Fruit fly (Drosophila melanogaster) whole organism, embryonic: Measurements from ENCODE around the gene E2f2.

Experiments used
- Abd-B ChIP-seq: fragments of 200-800 bp; sonication (Bioruptor generic); optimal IDR thresholded peaks from 2 replicates; lab custom pipeline; 2018; ENCODE audit warnings: missing biosample characterization, mild to moderate bottlenecking, missing genetic modification characterization, moderate library complexity
- Atf6 ChIP-seq: fragments of 200-800 bp; sonication (Bioruptor generic); IDR thresholded peaks from 2 replicates; pipeline ENCODE4 v1.3.6; 2022; ENCODE audit warnings: missing biosample characterization, missing genetic modification characterization
- CG10209 ChIP-seq: fragments of 200-800 bp; sonication (Bioruptor generic); optimal IDR thresholded peaks from 3 replicates; lab custom pipeline; 2017; ENCODE audit warnings: missing biosample characterization, mild to moderate bottlenecking, missing genetic modification characterization, missing genetic modification reagents
- CG12744 ChIP-seq: fragments of 200-800 bp; sonication (Bioruptor generic); optimal IDR thresholded peaks from 2 replicates; lab custom pipeline; 2016; ENCODE audit warnings: missing biosample characterization, missing genetic modification characterization
- CG1529 ChIP-seq: fragments of 200-800 bp; sonication (Bioruptor generic); optimal IDR thresholded peaks from 3 replicates; lab custom pipeline; 2018; ENCODE audit warnings: missing biosample characterization, missing genetic modification characterization
- CG16815 ChIP-seq: fragments of 200-800 bp; sonication (Bioruptor generic); optimal IDR thresholded peaks from 3 replicates; lab custom pipeline; 2017; ENCODE audit warnings: missing biosample characterization, mild to moderate bottlenecking, missing genetic modification characterization
- CG17328 ChIP-seq: fragments of 200-800 bp; sonication (Bioruptor generic); IDR thresholded peaks from 2 replicates; pipeline ENCODE4 v1.3.6; 2022; ENCODE audit warnings: missing biosample characterization, missing genetic modification characterization
- CG17359 ChIP-seq: fragments of 200-800 bp; sonication (Bioruptor generic); optimal IDR thresholded peaks from 3 replicates; lab custom pipeline; 2018; ENCODE audit warnings: missing biosample characterization, mild to moderate bottlenecking, missing genetic modification characterization, moderate library complexity
- CG30431 ChIP-seq: fragments of 200-800 bp; sonication (Bioruptor generic); optimal IDR thresholded peaks from 2 replicates; lab custom pipeline; 2017; ENCODE audit warnings: missing biosample characterization, missing genetic modification characterization
- CG3065 ChIP-seq: fragments of 200-800 bp; sonication (Bioruptor generic); optimal IDR thresholded peaks from 2 replicates; lab custom pipeline; 2016; ENCODE audit warnings: missing biosample characterization, missing genetic modification characterization
- CG32767 ChIP-seq: fragments of 200-800 bp; sonication (Bioruptor generic); IDR thresholded peaks from 2 replicates; pipeline ENCODE4 v1.3.6; 2022; ENCODE audit warnings: missing biosample characterization, missing genetic modification characterization
- CG4328 ChIP-seq: fragments of 200-800 bp; sonication (Bioruptor generic); optimal IDR thresholded peaks from 3 replicates; lab custom pipeline; 2017; ENCODE audit warnings: missing biosample characterization, missing genetic modification reagents, missing genetic modification characterization
- CG6254 ChIP-seq: fragments of 200-800 bp; sonication (Bioruptor generic); optimal IDR thresholded peaks from 3 replicates; lab custom pipeline; 2017; ENCODE audit warnings: mild to moderate bottlenecking, missing biosample characterization, missing genetic modification reagents, missing genetic modification characterization
- CG8478 ChIP-seq: fragments of >200 bp; optimal IDR thresholded peaks from 2 replicates; lab custom pipeline; 2018
- Doc3 ChIP-seq: fragments of 200-800 bp; sonication (Bioruptor generic); IDR thresholded peaks from 3 replicates; pipeline ENCODE4 v1.3.6; 2022; ENCODE audit warnings: missing biosample characterization, missing genetic modification characterization; ENCODE audit not compliant: partially characterized antibody
- Dref ChIP-seq: fragments of 200-800 bp; sonication (Bioruptor generic); IDR thresholded peaks from 2 replicates; pipeline ENCODE4 v1.3.6; 2022; ENCODE audit warnings: missing biosample characterization, missing genetic modification characterization
- Drgx ChIP-seq: fragments of 200-800 bp; sonication (Bioruptor generic); IDR thresholded peaks from 2 replicates; pipeline ENCODE4 v1.3.6; 2022; ENCODE audit warnings: missing biosample characterization, missing genetic modification characterization
- Eip74EF ChIP-seq, 2 experiments: fragments of 200-800 bp in 1 of 2; fragments of >200 bp in 1 of 2; sonication (Bioruptor generic) in 1 of 2; optimal IDR thresholded peaks; 2 replicates each; lab custom pipeline; 2017 to 2019; ENCODE audit warnings: missing biosample characterization in 2 of 2, missing genetic modification characterization in 2 of 2, mild to moderate bottlenecking in 1 of 2, moderate library complexity in 1 of 2
- Ets97D ChIP-seq: fragments of 200-800 bp; sonication (Bioruptor generic); optimal IDR thresholded peaks from 3 replicates; lab custom pipeline; 2016; ENCODE audit warnings: missing biosample characterization, missing genetic modification characterization
- GATAe ChIP-seq: fragments of 200-800 bp; sonication (Bioruptor generic); conservative IDR thresholded peaks from 2 replicates; pipeline ENCODE4 v1.3.6; 2022; ENCODE audit warnings: missing biosample characterization, missing genetic modification characterization
- Gug ChIP-seq: fragments of 200-800 bp; sonication (Bioruptor generic); IDR thresholded peaks from 4 replicates; pipeline ENCODE4 v1.3.6; 2022; ENCODE audit warnings: missing biosample characterization, missing genetic modification characterization
- HLH54F ChIP-seq: fragments of 200-800 bp; sonication (Bioruptor generic); optimal IDR thresholded peaks from 3 replicates; lab custom pipeline; 2016; ENCODE audit warnings: missing biosample characterization, missing genetic modification characterization
- Hey ChIP-seq: fragments of 200-800 bp; sonication (Bioruptor generic); optimal IDR thresholded peaks from 3 replicates; lab custom pipeline; 2018; ENCODE audit warnings: missing biosample characterization, mild to moderate bottlenecking, missing genetic modification characterization
- HmgD ChIP-seq: fragments of 200-800 bp; sonication (Bioruptor generic); optimal IDR thresholded peaks from 3 replicates; lab custom pipeline; 2016; ENCODE audit warnings: missing biosample characterization, missing genetic modification characterization
- Hmr ChIP-seq: fragments of 200-800 bp; sonication (Bioruptor generic); optimal IDR thresholded peaks from 3 replicates; lab custom pipeline; 2017; ENCODE audit warnings: mild to moderate bottlenecking, missing biosample characterization, missing genetic modification reagents, missing genetic modification characterization
- Hr39 ChIP-seq: fragments of >200 bp; optimal IDR thresholded peaks from 2 replicates; lab custom pipeline; 2017
- Hr51 ChIP-seq, 2 experiments: fragments of 200-800 bp; sonication (Bioruptor generic); optimal IDR thresholded peaks; 2 replicates in 1 of 2; 3 replicates in 1 of 2; lab custom pipeline; 2016 to 2018; ENCODE audit warnings: missing biosample characterization in 2 of 2, missing genetic modification characterization in 2 of 2, mild to moderate bottlenecking in 1 of 2, moderate library complexity in 1 of 2
- Med ChIP-seq: fragments of 200-800 bp; sonication (Bioruptor generic); peaks from one replicate; lab custom pipeline; 2016; ENCODE audit warnings: missing biosample characterization, missing genetic modification characterization, mild to moderate bottlenecking, inconsistent platforms, moderate library complexity
- Mes4 ChIP-seq: fragments of 200-800 bp; sonication (Bioruptor generic); optimal IDR thresholded peaks from 2 replicates; lab custom pipeline; 2016; ENCODE audit warnings: missing biosample characterization, missing genetic modification characterization
- Myb ChIP-seq: fragments of 200-800 bp; sonication (Bioruptor generic); optimal IDR thresholded peaks from 2 replicates; lab custom pipeline; 2016; ENCODE audit warnings: missing biosample characterization, missing genetic modification characterization
- Rfx ChIP-seq: fragments of 200-800 bp; sonication (Bioruptor generic); IDR thresholded peaks from 2 replicates; pipeline ENCODE4 v1.3.6; 2022; ENCODE audit warnings: missing biosample characterization, missing genetic modification characterization
- amos ChIP-seq: fragments of 200-800 bp; sonication (Bioruptor generic); IDR thresholded peaks from 2 replicates; pipeline ENCODE4 v1.3.6; 2022; ENCODE audit warnings: missing biosample characterization, missing genetic modification characterization; ENCODE audit not compliant: partially characterized antibody
- aop ChIP-seq: fragments of 200-800 bp; sonication (Bioruptor generic); IDR thresholded peaks from 2 replicates; pipeline ENCODE4 v1.3.6; 2022; ENCODE audit warnings: missing biosample characterization, missing genetic modification characterization
- danr ChIP-seq: fragments of 200-800 bp; sonication (Bioruptor generic); IDR thresholded peaks from 2 replicates; pipeline ENCODE4 v1.3.6; 2022; ENCODE audit warnings: missing biosample characterization, missing genetic modification characterization
- dimm ChIP-seq: fragments of 200-800 bp; sonication (Bioruptor generic); IDR thresholded peaks from 2 replicates; pipeline ENCODE4 v1.3.6; 2022; ENCODE audit warnings: missing biosample characterization, missing genetic modification characterization
- dpn ChIP-seq, 2 experiments: fragments of 200-800 bp; sonication (Bioruptor generic); optimal IDR thresholded peaks; 3 replicates each; lab custom pipeline; 2016; ENCODE audit warnings: missing biosample characterization in 2 of 2, missing genetic modification characterization in 2 of 2
- esg ChIP-seq: fragments of 200-800 bp; sonication (Bioruptor generic); conservative IDR thresholded peaks from 2 replicates; pipeline ENCODE4 v1.3.6; 2022; ENCODE audit warnings: missing biosample characterization, missing genetic modification characterization
- fru ChIP-seq: fragments of >200 bp; optimal IDR thresholded peaks from 2 replicates; lab custom pipeline; 2017
- gfzf ChIP-seq: fragments of 200-800 bp; sonication (Bioruptor generic); optimal IDR thresholded peaks from 2 replicates; lab custom pipeline; 2016; ENCODE audit warnings: missing biosample characterization, mild to moderate bottlenecking, missing genetic modification characterization, moderate library complexity
- gro ChIP-seq: fragments of 200-800 bp; sonication (Bioruptor generic); optimal IDR thresholded peaks from 2 replicates; lab custom pipeline; 2016; ENCODE audit warnings: missing biosample characterization, missing genetic modification characterization
- lilli ChIP-seq: fragments of 200-800 bp; sonication (Bioruptor generic); optimal IDR thresholded peaks from 3 replicates; lab custom pipeline; 2016; ENCODE audit warnings: missing biosample characterization, missing genetic modification characterization
- lov ChIP-seq, 2 experiments: fragments of 200-800 bp in 1 of 2; fragments of >200 bp in 1 of 2; sonication (Bioruptor generic) in 1 of 2; IDR thresholded peaks in 1 of 2; optimal IDR thresholded peaks in 1 of 2; 2 replicates in 1 of 2; 3 replicates in 1 of 2; pipeline versions ENCODE4 v1.3.6 to Lab custom; 2017 to 2022; ENCODE audit warnings: missing biosample characterization in 1 of 2, missing genetic modification characterization in 1 of 2
- maf-S ChIP-seq: fragments of 200-800 bp; sonication (Bioruptor generic); optimal IDR thresholded peaks from 2 replicates; lab custom pipeline; 2016; ENCODE audit warnings: missing biosample characterization, missing genetic modification characterization
- mirr ChIP-seq: fragments of 200-800 bp; sonication (Bioruptor generic); optimal IDR thresholded peaks from 3 replicates; lab custom pipeline; 2018; ENCODE audit warnings: missing biosample characterization, mild to moderate bottlenecking, missing genetic modification characterization
- pho ChIP-seq: fragments of 200-800 bp; sonication (Bioruptor generic); optimal IDR thresholded peaks from 2 replicates; lab custom pipeline; 2016; ENCODE audit warnings: missing biosample characterization, missing genetic modification characterization
- pum ChIP-seq: fragments of 200-800 bp; sonication (Bioruptor generic); optimal IDR thresholded peaks from 2 replicates; lab custom pipeline; 2016; ENCODE audit warnings: missing biosample characterization, missing genetic modification characterization
- repo ChIP-seq: fragments of 200-800 bp; sonication (Bioruptor generic); optimal IDR thresholded peaks from 2 replicates; lab custom pipeline; 2016; ENCODE audit warnings: missing biosample characterization, missing genetic modification characterization
- trem ChIP-seq: fragments of 200-800 bp; optimal IDR thresholded peaks from 3 replicates; lab custom pipeline; 2019; ENCODE audit warnings: missing biosample characterization, mild to moderate bottlenecking, missing genetic modification characterization, moderate library complexity
- twi ChIP-seq: fragments of 200-800 bp; optimal IDR thresholded peaks from 2 replicates; lab custom pipeline; 2019; ENCODE audit warnings: missing biosample characterization, mild to moderate bottlenecking, missing genetic modification characterization, moderate library complexity
- vfl ChIP-seq: fragments of 200-800 bp; sonication (Bioruptor generic); optimal IDR thresholded peaks from 2 replicates; lab custom pipeline; 2016; ENCODE audit warnings: missing biosample characterization, missing genetic modification characterization
- wek ChIP-seq: fragments of 200-800 bp; sonication (Bioruptor generic); optimal IDR thresholded peaks from 3 replicates; lab custom pipeline; 2018; ENCODE audit warnings: missing biosample characterization, mild to moderate bottlenecking, missing genetic modification characterization, moderate library complexity

Gene E2f2

dm6 chr2L:21163311-21163842 is 6.8 kb upstream of the E2f2 start, which contains the start of gene Noc2 (continued):
- TF ChIP-seq twi (tag; lab: Kevin White, UChicago) (peak; percentile 2), dpn (GFP tag; optimal IDR thresholded peaks at IDR 0.05; lab: Kevin White, UChicago) (peak; percentile 34 to 42), wek (GFP tag; lab: Kevin White, UChicago) (no peak), Eip74EF (GFP tag; optimal IDR thresholded peaks at IDR 0.05; lab: Kevin White, UChicago) (no peak), Doc3 (GFP tag; lab: Robert Waterston, UW) (no peak), vfl (GFP tag; lab: Kevin White, UChicago) (no peak), Med (peak; percentile 84), CG17328 (GFP tag; lab: Robert Waterston, UW) (0 out of 2 replicates have a peak, but pooled peaks have one; percentile 24), CG17359 (tag; lab: Kevin White, UChicago) (peak; percentile 7), trem (peak; percentile 92), HLH54F (GFP tag; lab: Kevin White, UChicago) (peak; percentile 29), gro (GFP tag; lab: Kevin White, UChicago) (no peak), lov (optimal IDR thresholded peaks at IDR 0.05; lab: Kevin White, UChicago) (no peak), lov (GFP tag; IDR thresholded peaks at IDR 0.05; lab: Robert Waterston, UW) (no peak), Hr39 (lab: Kevin White, UChicago) (no peak), CG10209 (GFP tag; lab: Kevin White, UChicago) (peak; percentile 27), repo (GFP tag; lab: Kevin White, UChicago) (no peak), Rfx (GFP tag; lab: Robert Waterston, UW) (peak; percentile 68; the same call in 1 of the 2 replicates), CG3065 (GFP tag; lab: Kevin White, UChicago) (peak; percentile 2), CG6254 (GFP tag; lab: Kevin White, UChicago) (no peak), pho (GFP tag; lab: Kevin White, UChicago) (peak; percentile 31), CG32767 (GFP tag; lab: Robert Waterston, UW) (peak; percentile 9; the same call in 1 of the 2 replicates), HmgD (GFP tag; lab: Kevin White, UChicago) (peak; percentile 1), CG8478 (lab: Kevin White, UChicago) (no peak), Ets97D (GFP tag; lab: Kevin White, UChicago) (peak; percentile 30), danr (GFP tag; lab: Robert Waterston, UW) (no peak), pum (GFP tag; lab: Kevin White, UChicago) (peak; percentile 51), Dref (GFP tag; lab: Robert Waterston, UW) (peak; percentile 50), GATAe (GFP tag; lab: Robert Waterston, UW) (no peak), CG30431 (GFP tag; lab: Kevin White, UChicago) (no peak), Mes4 (GFP tag; lab: Kevin White, UChicago) (no peak), dimm (GFP tag; lab: Robert Waterston, UW) (no peak), Drgx (no peak; the same call in 1 of the 2 replicates), CG16815 (GFP tag; lab: Kevin White, UChicago) (no peak), CG1529 (no peak), Hey (tag; lab: Kevin White, UChicago) (no peak), Atf6 (GFP tag; lab: Robert Waterston, UW) (0 out of 2 replicates have a peak, but pooled peaks have one; percentile 14), amos (GFP tag; lab: Robert Waterston, UW) (peak; percentile 4; the same call in 1 of the 2 replicates), Hr51 (GFP tag; optimal IDR thresholded peaks at IDR 0.05; lab: Kevin White, UChicago) (peak in 1 of 2 experiments; percentile 43), esg (GFP tag; lab: Robert Waterston, UW) (peak; percentile 43), aop (GFP tag; lab: Robert Waterston, UW) (no peak), lilli (GFP tag; lab: Kevin White, UChicago) (peak; percentile 52), CG12744 (GFP tag; lab: Kevin White, UChicago) (no peak), fru (no peak), Myb (no peak), CG4328 (GFP tag; lab: Kevin White, UChicago) (peak; percentile 58), maf-S (GFP tag; lab: Kevin White, UChicago) (peak; percentile 18), Gug (GFP tag; lab: Robert Waterston, UW) (peak; percentile 77; the same call in 3 of the 4 replicates), Hmr (peak; percentile 25), gfzf (GFP tag; lab: Kevin White, UChicago) (no peak), mirr (GFP tag; lab: Kevin White, UChicago) (no peak), Abd-B (GFP tag; lab: Kevin White, UChicago) (peak; percentile 54)
